Fruit fly (Drosophila melanogaster): Measurements from ENCODE around the gene Antdh.

dm6 chrX:11203104-11203503 lies 34.2 kb upstream of the Antdh start:
- TF ChIP-seq Dif (GFP tag; optimal IDR thresholded peaks at IDR 0.05; ENCODE audit: partially characterized antibody) (no peak), N (GFP tag; optimal IDR thresholded peaks at IDR 0.05) (no peak), Rel (GFP tag; optimal IDR thresholded peaks at IDR 0.05) (no peak), Rel (tag; optimal IDR thresholded peaks at IDR 0.05) (no peak), sv (GFP tag; optimal IDR thresholded peaks at IDR 0.05) (no peak), dsf (GFP tag; optimal IDR thresholded peaks at IDR 0.05; ENCODE audit: borderline replicate concordance) (no peak), Myc (optimal IDR thresholded peaks at IDR 0.05) (no peak), foxo (GFP tag; optimal IDR thresholded peaks at IDR 0.05) (no peak), psq (GFP tag; optimal IDR thresholded peaks at IDR 0.05) (no peak), fru (GFP tag; optimal IDR thresholded peaks at IDR 0.05) (no peak), Vsx2 (GFP tag; optimal IDR thresholded peaks at IDR 0.05; ENCODE audit: partially characterized antibody) (no peak)

Data from whole organism, wandering third instar larva.